Worm (Caenorhabditis elegans): Measurements from ENCODE around the gene T01H3.3.

T01H3.3 gene

DNA sequence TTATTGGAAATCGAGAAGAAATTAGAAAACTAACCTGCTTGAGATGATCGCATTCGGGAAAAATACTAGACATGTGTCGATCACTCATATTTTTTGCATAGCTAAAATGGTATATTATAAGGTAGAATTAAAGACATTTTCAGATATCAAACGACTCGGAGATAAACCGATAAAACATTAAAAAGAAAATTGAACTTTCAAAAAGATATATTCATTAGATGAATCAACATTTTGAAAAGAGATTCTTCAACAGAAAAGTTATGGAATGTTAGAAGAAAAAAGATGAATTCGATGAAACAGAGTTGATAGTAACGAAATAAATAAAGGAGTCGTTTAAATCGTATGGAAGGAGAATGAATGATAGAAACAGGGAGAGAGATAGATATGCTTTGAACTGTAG lies 18.1 kb downstream of the T01H3.3 start, which contains the start of gene mdmh-35:
mdmh-35 (minus strand) TSS at position 101 of the 400 bp plus-strand sequence.
- TF ChIP-seq sptf-1 (tag; optimal IDR thresholded peaks at IDR 0.05) (no peak), nhr-12 (tag; optimal IDR thresholded peaks at IDR 0.05) (no peak), mep-1 (tag; optimal IDR thresholded peaks at IDR 0.05) (no peak), ceh-43 (GFP tag; optimal IDR thresholded peaks at IDR 0.05) (no peak), ceh-39 (tag; optimal IDR thresholded peaks at IDR 0.05) (no peak), nhr-76 (tag; optimal IDR thresholded peaks at IDR 0.05) (no peak), pha-4 (tag; optimal IDR thresholded peaks at IDR 0.05) (no peak), drap-1 (GFP tag; optimal IDR thresholded peaks at IDR 0.05) (no peak), nhr-2 (tag; optimal IDR thresholded peaks at IDR 0.05) (no peak), ztf-11 (tag; optimal IDR thresholded peaks at IDR 0.05) (no peak), cnd-1 (tag; optimal IDR thresholded peaks at IDR 0.05) (no peak), unc-62 (GFP tag; optimal IDR thresholded peaks at IDR 0.05) (no peak)

DNA sequence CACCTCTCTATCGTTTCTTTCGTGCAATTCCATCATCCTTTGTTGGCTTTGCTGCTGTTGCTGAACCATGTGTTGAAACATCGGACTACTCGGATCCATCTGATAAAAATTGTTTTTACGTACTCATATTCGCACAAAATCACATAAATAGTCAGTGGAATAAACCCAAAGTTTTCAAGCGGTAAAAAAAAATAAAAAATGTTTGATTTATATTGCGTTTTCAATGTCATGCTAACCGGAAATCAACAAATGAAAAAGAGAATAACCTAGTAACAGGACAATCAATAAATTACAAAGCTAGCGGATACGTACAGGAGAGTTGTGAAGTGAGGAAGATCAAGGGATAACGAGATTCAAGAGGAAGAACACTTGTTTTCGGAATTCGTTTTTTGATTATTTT lies 18.8 kb downstream of the T01H3.3 start, which contains the start of gene mdt-10:
mdt-10 (minus strand) TSS at position 101 of the 400 bp plus-strand sequence.
- TF ChIP-seq nhr-12 (tag; optimal IDR thresholded peaks at IDR 0.05), result no peak
- TF ChIP-seq unc-62 (GFP tag; optimal IDR thresholded peaks at IDR 0.05), result no peak
- TF ChIP-seq cnd-1 (tag; optimal IDR thresholded peaks at IDR 0.05), result no peak
- TF ChIP-seq lin-32 (GFP tag; optimal IDR thresholded peaks at IDR 0.05), result no peak
- no peak for TF ChIP-seq sem-2 (GFP tag; optimal IDR thresholded peaks at IDR 0.05)
- no peak for TF ChIP-seq unc-120 (tag; optimal IDR thresholded peaks at IDR 0.05; ENCODE audit: poor library complexity, severe bottlenecking)
- no peak for TF ChIP-seq lin-13 (tag; optimal IDR thresholded peaks at IDR 0.05)
- no peak for TF ChIP-seq ceh-39 (tag; optimal IDR thresholded peaks at IDR 0.05)
- TF ChIP-seq blmp-1 (tag; optimal IDR thresholded peaks at IDR 0.05), result no peak
- no peak for TF ChIP-seq ham-2 (GFP tag; optimal IDR thresholded peaks at IDR 0.05)
- TF ChIP-seq mab-5 (tag; optimal IDR thresholded peaks at IDR 0.05), result no peak
- TF ChIP-seq mls-2 (tag; optimal IDR thresholded peaks at IDR 0.05), result no peak
- no peak for TF ChIP-seq ztf-11 (tag; optimal IDR thresholded peaks at IDR 0.05)
- no peak for TF ChIP-seq pha-4 (tag; optimal IDR thresholded peaks at IDR 0.05)
- TF ChIP-seq nhr-28 (tag; optimal IDR thresholded peaks at IDR 0.05), result no peak

DNA sequence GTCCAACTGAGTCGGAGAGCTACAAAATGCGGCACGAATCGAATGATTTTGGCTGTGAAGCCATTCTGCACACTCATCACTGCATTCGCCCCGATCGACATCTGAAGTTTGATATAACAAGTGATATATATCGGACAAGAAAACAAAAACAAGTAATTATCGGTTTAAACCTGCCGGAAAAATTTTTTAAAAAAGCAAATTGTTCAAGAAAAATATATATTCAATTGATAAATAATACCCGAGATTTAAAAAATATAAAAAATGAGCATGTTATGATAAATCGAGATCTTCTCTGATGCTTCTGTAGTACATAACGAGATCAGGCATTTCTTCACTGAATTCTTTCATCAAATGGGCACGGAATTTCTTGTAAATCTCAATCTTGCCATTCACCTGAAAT lies 20.0 kb downstream of the T01H3.3 start, which contains the start of gene T09A5.5:
T09A5.5 (minus strand) TSS at position 101 of the 400 bp plus-strand sequence.
- TF ChIP-seq nhr-12 (tag; optimal IDR thresholded peaks at IDR 0.05), result no peak
- TF ChIP-seq mab-5 (tag; optimal IDR thresholded peaks at IDR 0.05), result no peak
- no peak for TF ChIP-seq zip-8 (tag; optimal IDR thresholded peaks at IDR 0.05)
- no peak for TF ChIP-seq unc-120 (tag; optimal IDR thresholded peaks at IDR 0.05; ENCODE audit: poor library complexity, severe bottlenecking)
- no peak for TF ChIP-seq elt-1 (tag; optimal IDR thresholded peaks at IDR 0.05; ENCODE audit: borderline replicate concordance, insufficient read depth)
- no peak for TF ChIP-seq sem-2 (GFP tag; optimal IDR thresholded peaks at IDR 0.05)
- TF ChIP-seq hlh-1 (tag; optimal IDR thresholded peaks at IDR 0.05), result no peak
- no peak for TF ChIP-seq nhr-2 (tag; optimal IDR thresholded peaks at IDR 0.05)
- TF ChIP-seq blmp-1 (tag; optimal IDR thresholded peaks at IDR 0.05), result no peak
- TF ChIP-seq pha-4 (tag; optimal IDR thresholded peaks at IDR 0.05), result no peak
- no peak for TF ChIP-seq ceh-43 (GFP tag; optimal IDR thresholded peaks at IDR 0.05)
- no peak for TF ChIP-seq drap-1 (GFP tag; optimal IDR thresholded peaks at IDR 0.05)
- TF ChIP-seq unc-39 (tag; optimal IDR thresholded peaks at IDR 0.05), result no peak
- no peak for TF ChIP-seq lin-13 (tag; optimal IDR thresholded peaks at IDR 0.05)
- TF ChIP-seq snpc-4 (tag; optimal IDR thresholded peaks at IDR 0.05), result no peak
- TF ChIP-seq unc-62 (GFP tag; optimal IDR thresholded peaks at IDR 0.05), result no peak
- TF ChIP-seq M03D4.4 (tag; optimal IDR thresholded peaks at IDR 0.05), result no peak
- no peak for TF ChIP-seq mls-2 (tag; optimal IDR thresholded peaks at IDR 0.05)
- no peak for TF ChIP-seq nhr-237 (tag; optimal IDR thresholded peaks at IDR 0.05)

DNA sequence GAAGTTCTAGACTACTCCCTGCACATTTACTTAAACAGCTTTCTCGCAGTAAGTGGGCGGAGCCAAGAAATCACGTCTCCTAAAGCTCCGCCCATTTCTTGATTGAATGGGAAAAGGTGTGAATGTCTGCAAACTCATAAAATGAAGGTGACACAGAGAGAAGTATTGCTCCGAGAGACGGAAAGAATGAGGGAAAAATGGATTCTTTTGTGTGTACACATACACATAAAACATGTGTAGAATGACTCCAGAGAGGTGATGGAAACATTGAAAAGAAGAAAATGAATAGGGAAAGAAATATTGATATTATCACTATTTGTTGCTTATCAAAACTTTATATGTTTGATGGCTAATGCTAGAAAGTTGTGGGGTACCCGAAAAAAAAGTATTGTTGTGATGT lies 22.2 kb downstream of the T01H3.3 start:
- no peak for TF ChIP-seq ces-1 (GFP tag; optimal IDR thresholded peaks at IDR 0.05)
- TF ChIP-seq cnd-1 (tag; optimal IDR thresholded peaks at IDR 0.05), result no peak
- TF ChIP-seq sptf-1 (tag; optimal IDR thresholded peaks at IDR 0.05), result no peak
- no peak for TF ChIP-seq ceh-43 (GFP tag; optimal IDR thresholded peaks at IDR 0.05)

DNA sequence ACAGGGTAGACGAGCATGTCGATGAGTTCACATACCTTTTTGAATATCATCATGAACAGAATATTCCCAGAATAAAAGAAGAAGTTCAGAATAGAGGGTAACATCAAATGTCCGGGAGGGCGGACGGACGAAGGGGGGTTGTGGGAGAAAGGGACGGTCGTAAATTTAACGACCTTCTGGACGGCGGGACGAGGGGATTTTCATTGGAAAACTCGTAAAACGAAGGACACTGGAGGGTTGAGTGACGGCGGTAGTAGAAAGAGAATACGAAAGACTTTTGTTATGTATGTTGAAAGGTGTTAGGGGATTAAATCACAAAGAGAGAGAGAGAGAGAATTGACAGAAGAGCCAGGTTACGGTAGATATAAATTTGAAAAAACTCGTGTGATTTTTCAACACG lies 23.1 kb downstream of the T01H3.3 start:
- TF ChIP-seq snpc-4 (tag; optimal IDR thresholded peaks at IDR 0.05) (no peak), nhr-76 (tag; optimal IDR thresholded peaks at IDR 0.05) (no peak), unc-62 (GFP tag; optimal IDR thresholded peaks at IDR 0.05) (peak; percentile 7), mls-2 (tag; optimal IDR thresholded peaks at IDR 0.05) (no peak)

DNA sequence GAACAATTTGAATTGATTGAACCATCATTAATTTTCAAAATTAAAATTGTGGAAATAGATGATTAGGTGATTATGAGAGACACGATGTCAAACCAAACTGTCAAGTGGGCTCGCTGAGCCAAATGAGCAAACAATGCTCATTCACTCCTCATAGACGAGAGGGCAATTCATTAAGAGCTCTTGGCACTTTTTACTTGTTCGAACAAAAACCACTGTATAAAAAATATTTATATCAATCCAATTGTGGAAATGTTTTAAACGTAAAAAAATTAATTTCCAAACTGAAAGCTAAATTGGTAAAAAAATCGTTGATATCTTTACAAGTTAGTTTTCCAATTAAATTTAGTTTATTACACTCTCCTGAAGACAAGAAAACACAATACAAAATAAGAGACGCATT lies 24.0 kb downstream of the T01H3.3 start, which contains the start of gene acr-7:
acr-7 (minus strand) TSS at position 101 of the 400 bp plus-strand sequence.
- TF ChIP-seq ceh-43 (GFP tag; optimal IDR thresholded peaks at IDR 0.05) (no peak), bed-3 (GFP tag; optimal IDR thresholded peaks at IDR 0.05) (no peak), ces-1 (GFP tag; optimal IDR thresholded peaks at IDR 0.05) (no peak), lin-13 (tag; optimal IDR thresholded peaks at IDR 0.05) (no peak), ceh-39 (tag; optimal IDR thresholded peaks at IDR 0.05) (no peak), blmp-1 (tag; optimal IDR thresholded peaks at IDR 0.05) (no peak), tbx-8 (GFP tag; optimal IDR thresholded peaks at IDR 0.05) (no peak)

Measured in whole organism, mixed stage, embryonic.